Worm (Caenorhabditis elegans) whole organism, young adult: ENCODE results near the gene Y116A8C.25.

Experiments used
- lin-26 ChIP-seq: fragments of 200-800 bp; sonication (Bioruptor generic); IDR thresholded peaks from 2 replicates; pipeline ENCODE4 v1.3.6; 2022; ENCODE audit warnings: missing genetic modification reagents, missing genetic modification characterization, missing compliant biosample characterization
- nhr-179 ChIP-seq: sonication (generic microtip); optimal IDR thresholded peaks from 2 replicates; lab custom pipeline; 2016; ENCODE audit warnings: mild to moderate bottlenecking, missing genetic modification characterization, missing compliant biosample characterization
- snpc-3.4 ChIP-seq: sonication (generic microtip); optimal IDR thresholded peaks from 2 replicates; lab custom pipeline; 2017; ENCODE audit warnings: missing genetic modification characterization, mild to moderate bottlenecking, missing compliant biosample characterization, antibody characterized with exemption, moderate library complexity, missing genotype, missing genetic modification reagents

- no peak for TF ChIP-seq snpc-3.4 (tag; lab: Kevin White, UChicago)
- no peak for TF ChIP-seq lin-26 (GFP tag; lab: Robert Waterston, UW)
- no peak for TF ChIP-seq nhr-179 (tag; lab: Kevin White, UChicago)
Observed at ce11 chrIV:17104157-17104872, 25.8 kb upstream of the Y116A8C.25 start.
